Fruit fly (Drosophila melanogaster): ENCODE measurements around the gene Cog8.

Cog8 gene

dm6 chr2L:11471979-11472514 lies 26.7 kb downstream of the Cog8 start (continued):
- no peak for TF ChIP-seq CG7745 (tag; optimal IDR thresholded peaks at IDR 0.05)
- no peak for TF ChIP-seq Jarid2 (GFP tag; optimal IDR thresholded peaks at IDR 0.05)
- TF ChIP-seq dati (GFP tag; IDR thresholded peaks at IDR 0.05) = no peak
- TF ChIP-seq CG7372 (GFP tag; IDR thresholded peaks at IDR 0.05) = no peak
- TF ChIP-seq zfh1 (GFP tag; IDR thresholded peaks at IDR 0.05) = no peak
- TF ChIP-seq CG14050 (GFP tag; IDR thresholded peaks at IDR 0.05) = no peak
- peak; percentile 39 for TF ChIP-seq CG14710 (tag; optimal IDR thresholded peaks at IDR 0.05)
- TF ChIP-seq pan (optimal IDR thresholded peaks at IDR 0.05) = no peak
- no peak for TF ChIP-seq pan (GFP tag; optimal IDR thresholded peaks at IDR 0.05 in 1 of 2, IDR thresholded peaks at IDR 0.05 in 1 of 2)

- TF ChIP-seq Sox100B (GFP tag; optimal IDR thresholded peaks at IDR 0.05) (no peak), H15 (GFP tag; IDR thresholded peaks at IDR 0.05) (no peak), ind (GFP tag; optimal IDR thresholded peaks at IDR 0.05) (no peak), CG10321 (GFP tag; IDR thresholded peaks at IDR 0.05) (no peak), Doc3 (GFP tag; IDR thresholded peaks at IDR 0.05; ENCODE audit: partially characterized antibody) (no peak), Chrac-16 (GFP tag; optimal IDR thresholded peaks at IDR 0.05) (no peak), Asciz (GFP tag; optimal IDR thresholded peaks at IDR 0.05) (no peak), ac (GFP tag; optimal IDR thresholded peaks at IDR 0.05) (peak; percentile 51), zf30C (GFP tag; optimal IDR thresholded peaks at IDR 0.05) (no peak), CG18262 (tag; optimal IDR thresholded peaks at IDR 0.05) (peak; percentile 56), Dp (GFP tag; optimal IDR thresholded peaks at IDR 0.05) (no peak), CG10267 (tag; optimal IDR thresholded peaks at IDR 0.05) (peak; percentile 17), eve (GFP tag; optimal IDR thresholded peaks at IDR 0.05) (no peak), CG12104 (GFP tag; optimal IDR thresholded peaks at IDR 0.05) (no peak), Rfx (GFP tag; IDR thresholded peaks at IDR 0.05) (no peak), CG4360 (GFP tag; IDR thresholded peaks at IDR 0.05) (0 out of 2 replicates have a peak, but pooled peaks have one; percentile 31), fd3F (GFP tag; optimal IDR thresholded peaks at IDR 0.05) (no peak), CG34376 (GFP tag; optimal IDR thresholded peaks at IDR 0.05) (no peak), hb (GFP tag; IDR thresholded peaks at IDR 0.05; ENCODE audit: partially characterized antibody) (no peak), zen2 (GFP tag; IDR thresholded peaks at IDR 0.05; ENCODE audit: partially characterized antibody) (no peak), CG14965 (GFP tag; optimal IDR thresholded peaks at IDR 0.05; ENCODE audit: borderline replicate concordance) (no peak), CG13894 (tag; optimal IDR thresholded peaks at IDR 0.05) (no peak), CG13424 (tag; optimal IDR thresholded peaks at IDR 0.05) (no peak), lbe (GFP tag; optimal IDR thresholded peaks at IDR 0.05) (no peak), esg (GFP tag; conservative IDR thresholded peaks at IDR 0.05) (no peak), twi (tag; optimal IDR thresholded peaks at IDR 0.05) (no peak), CG12391 (tag; optimal IDR thresholded peaks at IDR 0.05) (peak; percentile 6), da (GFP tag; optimal IDR thresholded peaks at IDR 0.05) (no peak), CG17361 (GFP tag; IDR thresholded peaks at IDR 0.05) (peak; percentile 52; the same call in 2 of the 3 replicates), wdn (GFP tag; IDR thresholded peaks at IDR 0.05) (no peak), CG31441 (GFP tag; IDR thresholded peaks at IDR 0.05) (peak; percentile 48; the same call in 1 of the 2 replicates), CG4707 (GFP tag; optimal IDR thresholded peaks at IDR 0.05) (peak; percentile 65), CG7556 (GFP tag; optimal IDR thresholded peaks at IDR 0.05) (no peak), mld (GFP tag; IDR thresholded peaks at IDR 0.05; ENCODE audit: partially characterized antibody) (no peak), pb (GFP tag; optimal IDR thresholded peaks at IDR 0.05) (no peak), CG18011 (GFP tag; optimal IDR thresholded peaks at IDR 0.05) (no peak), CG2120 (GFP tag; optimal IDR thresholded peaks at IDR 0.05) (no peak), NC2β (GFP tag; optimal IDR thresholded peaks at IDR 0.05) (no peak), Gsc (GFP tag; IDR thresholded peaks at IDR 0.05) (no peak), sug (tag; optimal IDR thresholded peaks at IDR 0.05) (no peak), CG8944 (GFP tag; optimal IDR thresholded peaks at IDR 0.05) (no peak)
Measured at dm6 chr2L:11469973-11470372, 28.8 kb downstream of the Cog8 start.
